Fruit fly (Drosophila melanogaster) whole organism, prepupa: ENCODE measurements around the gene CG11286.

ENCODE experiments used
- Blimp-1 ChIP-seq: fragments of 200-800 bp; sonication (Bioruptor generic); optimal IDR thresholded peaks from 3 replicates; lab custom pipeline; 2017; ENCODE audit warnings: missing biosample characterization, missing genetic modification characterization, mild to moderate bottlenecking, moderate library complexity, missing genetic modification reagents
- CG11294 ChIP-seq: fragments of 200-800 bp; sonication (Bioruptor generic); IDR thresholded peaks from 2 replicates; pipeline ENCODE4 v1.3.6; 2022; ENCODE audit warnings: missing biosample characterization, missing genetic modification characterization
- CG11762 ChIP-seq: fragments of 200-800 bp; sonication (Bioruptor generic); optimal IDR thresholded peaks from 3 replicates; lab custom pipeline; 2016; ENCODE audit warnings: missing biosample characterization, missing genetic modification characterization; ENCODE audit not compliant: insufficient read depth
- CG11902 ChIP-seq: fragments of 200-800 bp; sonication (Bioruptor generic); optimal IDR thresholded peaks from 3 replicates; lab custom pipeline; 2016; ENCODE audit warnings: missing biosample characterization, missing genetic modification characterization
- CG16779 ChIP-seq: fragments of 200-800 bp; sonication (Bioruptor generic); optimal IDR thresholded peaks from 3 replicates; lab custom pipeline; 2017; ENCODE audit warnings: missing biosample characterization, mild to moderate bottlenecking, missing genetic modification characterization
- CG3032 ChIP-seq: fragments of 200-800 bp; optimal IDR thresholded peaks from 2 replicates; lab custom pipeline; 2019; ENCODE audit warnings: missing biosample characterization, mild to moderate bottlenecking, missing genetic modification characterization, moderate library complexity
- CG31627 ChIP-seq: fragments of 200-800 bp; sonication (Bioruptor generic); optimal IDR thresholded peaks from 3 replicates; lab custom pipeline; 2016; ENCODE audit warnings: missing biosample characterization, missing genetic modification characterization
- CG34406 ChIP-seq: fragments of 200-800 bp; sonication (Bioruptor generic); optimal IDR thresholded peaks from 3 replicates; lab custom pipeline; 2016; ENCODE audit warnings: missing biosample characterization, missing genetic modification characterization
- CG4318 ChIP-seq: fragments of 200-800 bp; sonication (Bioruptor generic); optimal IDR thresholded peaks from 3 replicates; lab custom pipeline; 2017; ENCODE audit warnings: missing biosample characterization, mild to moderate bottlenecking, missing genetic modification characterization
- CG6808 ChIP-seq: fragments of 200-800 bp; sonication (Bioruptor generic); optimal IDR thresholded peaks from 3 replicates; lab custom pipeline; 2017; ENCODE audit warnings: missing biosample characterization, missing genetic modification characterization, mild to moderate bottlenecking, moderate library complexity, missing genetic modification reagents
- CG6854 ChIP-seq: fragments of 200-800 bp; sonication (Bioruptor generic); optimal IDR thresholded peaks from 2 replicates; lab custom pipeline; 2017; ENCODE audit warnings: missing biosample characterization, mild to moderate bottlenecking, missing genetic modification characterization
- CG8632 ChIP-seq: fragments of 200-800 bp; sonication (Bioruptor generic); optimal IDR thresholded peaks from 3 replicates; lab custom pipeline; 2016; ENCODE audit warnings: missing biosample characterization, missing genetic modification characterization
- CG9139 ChIP-seq: fragments of 200-800 bp; sonication (Bioruptor generic); optimal IDR thresholded peaks from 3 replicates; lab custom pipeline; 2017; ENCODE audit warnings: missing biosample characterization, mild to moderate bottlenecking, missing genetic modification characterization
- Eip75B ChIP-seq: fragments of 200-800 bp; sonication (Bioruptor generic); optimal IDR thresholded peaks from 3 replicates; lab custom pipeline; 2016; ENCODE audit warnings: missing biosample characterization, missing genetic modification characterization
- Eip93F ChIP-seq: fragments of 200-800 bp; sonication (Bioruptor generic); optimal IDR thresholded peaks from 2 replicates; lab custom pipeline; 2016; ENCODE audit warnings: missing biosample characterization, mild to moderate bottlenecking, missing genetic modification characterization
- Ets21C ChIP-seq: fragments of 200-800 bp; sonication (Bioruptor generic); optimal IDR thresholded peaks from 3 replicates; lab custom pipeline; 2016; ENCODE audit warnings: missing biosample characterization, missing genetic modification characterization
- Hr39 ChIP-seq: fragments of 200-800 bp; sonication (Bioruptor generic); optimal IDR thresholded peaks from 2 replicates; lab custom pipeline; 2016; ENCODE audit warnings: missing biosample characterization, missing genetic modification characterization
- Lpt ChIP-seq: fragments of 200-800 bp; sonication (Bioruptor generic); optimal IDR thresholded peaks from 3 replicates; lab custom pipeline; 2016; ENCODE audit warnings: missing biosample characterization, missing genetic modification characterization
- Met ChIP-seq: fragments of 200-800 bp; sonication (Bioruptor generic); optimal IDR thresholded peaks from 3 replicates; lab custom pipeline; 2016; ENCODE audit warnings: missing biosample characterization, missing genetic modification characterization
- OdsH ChIP-seq: fragments of 200-800 bp; sonication (Bioruptor generic); optimal IDR thresholded peaks from 3 replicates; lab custom pipeline; 2016; ENCODE audit warnings: missing biosample characterization, missing genetic modification characterization
- Smox ChIP-seq: fragments of 200-800 bp; sonication (Bioruptor generic); optimal IDR thresholded peaks from 3 replicates; lab custom pipeline; 2016; ENCODE audit warnings: missing biosample characterization, missing genetic modification characterization
- Sox102F ChIP-seq: fragments of 200-800 bp; sonication (Bioruptor generic); optimal IDR thresholded peaks from 2 replicates; lab custom pipeline; 2016; ENCODE audit warnings: missing biosample characterization, mild to moderate bottlenecking, missing genetic modification characterization
- Sox14 ChIP-seq: fragments of 200-800 bp; sonication (Bioruptor generic); optimal IDR thresholded peaks from 3 replicates; lab custom pipeline; 2016; ENCODE audit warnings: missing biosample characterization, missing genetic modification characterization
- Sox15 ChIP-seq: fragments of 200-800 bp; sonication (Bioruptor generic); optimal IDR thresholded peaks from 3 replicates; lab custom pipeline; 2016; ENCODE audit warnings: missing biosample characterization, missing genetic modification characterization
- achi ChIP-seq: fragments of 200-800 bp; sonication (Bioruptor generic); optimal IDR thresholded peaks from 3 replicates; lab custom pipeline; 2016; ENCODE audit warnings: missing biosample characterization, missing genetic modification characterization
- cyc ChIP-seq: fragments of 200-800 bp; sonication (Bioruptor generic); optimal IDR thresholded peaks from 3 replicates; lab custom pipeline; 2016; ENCODE audit warnings: missing biosample characterization, missing genetic modification characterization
- dac ChIP-seq: fragments of 200-800 bp; sonication (Bioruptor generic); optimal IDR thresholded peaks from 2 replicates; lab custom pipeline; 2017; ENCODE audit warnings: missing biosample characterization, mild to moderate bottlenecking, missing genetic modification characterization
- eg ChIP-seq: fragments of 200-800 bp; sonication (Bioruptor generic); IDR thresholded peaks from 3 replicates; pipeline ENCODE4 v1.3.6; 2022; ENCODE audit warnings: missing biosample characterization, missing genetic modification characterization
- esn ChIP-seq: fragments of 200-800 bp; sonication (Bioruptor generic); optimal IDR thresholded peaks from 2 replicates; lab custom pipeline; 2016; ENCODE audit warnings: missing biosample characterization, mild to moderate bottlenecking, missing genetic modification characterization, moderate library complexity
- fd59A ChIP-seq: fragments of 200-800 bp; sonication (Bioruptor generic); optimal IDR thresholded peaks from 2 replicates; lab custom pipeline; 2017; ENCODE audit warnings: missing biosample characterization, mild to moderate bottlenecking, missing genetic modification characterization, missing genetic modification reagents
- fkh ChIP-seq: fragments of 200-800 bp; sonication (Bioruptor generic); optimal IDR thresholded peaks from 3 replicates; lab custom pipeline; 2017; ENCODE audit warnings: missing biosample characterization, mild to moderate bottlenecking, missing genetic modification characterization, moderate library complexity
- net ChIP-seq: fragments of 200-800 bp; sonication (Bioruptor generic); optimal IDR thresholded peaks from 3 replicates; lab custom pipeline; 2016; ENCODE audit warnings: missing biosample characterization, missing genetic modification characterization
- pdm3 ChIP-seq: fragments of 200-800 bp; sonication (Bioruptor generic); optimal IDR thresholded peaks from 3 replicates; lab custom pipeline; 2016; ENCODE audit warnings: missing biosample characterization, missing genetic modification characterization
- spab ChIP-seq: fragments of 200-800 bp; sonication (Bioruptor generic); optimal IDR thresholded peaks from 2 replicates; lab custom pipeline; 2017; ENCODE audit warnings: missing biosample characterization, mild to moderate bottlenecking, missing genetic modification characterization, missing genetic modification reagents
- ss ChIP-seq, 2 experiments: fragments of 200-800 bp; sonication (Bioruptor generic); optimal IDR thresholded peaks; 2 replicates in 1 of 2; 3 replicates in 1 of 2; lab custom pipeline; 2017 to 2018; ENCODE audit warnings: mild to moderate bottlenecking in 2 of 2, missing biosample characterization in 2 of 2, missing genetic modification characterization in 2 of 2, moderate library complexity in 1 of 2
- topi ChIP-seq: fragments of 200-800 bp; sonication (Bioruptor generic); optimal IDR thresholded peaks from 3 replicates; lab custom pipeline; 2016; ENCODE audit warnings: missing biosample characterization, missing genetic modification characterization

CG11286 gene

DNA sequence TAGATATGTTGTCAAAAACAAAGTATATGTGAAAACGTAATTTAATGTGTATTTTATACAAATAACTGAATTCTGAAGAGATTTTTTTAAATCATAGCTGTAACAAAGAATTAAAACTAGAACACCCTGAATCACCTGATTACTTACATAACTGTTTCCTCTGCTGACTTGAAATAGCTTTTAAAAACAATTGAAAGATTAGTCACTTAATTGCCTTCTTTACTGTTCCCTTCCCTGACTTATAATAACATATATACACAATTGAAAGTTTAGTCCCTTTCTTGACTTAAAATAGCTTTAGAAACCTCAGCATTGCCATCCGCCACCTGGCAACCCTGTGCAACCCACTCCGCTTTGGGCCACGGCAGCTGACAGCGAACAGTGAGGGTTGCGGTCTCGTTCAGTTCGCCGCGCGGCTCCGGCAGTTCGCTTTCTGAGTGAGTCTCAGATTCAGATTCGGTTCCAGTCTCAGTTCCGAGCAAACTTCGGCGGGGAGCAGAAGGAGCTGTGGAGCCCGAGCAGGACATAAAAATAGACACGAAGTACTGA is 42.5 kb upstream of the CG11286 start, which contains the start of gene CG34384 (continued):
- TF ChIP-seq Sox102F (GFP tag; lab: Kevin White, UChicago) = peak; percentile 5
- no peak for TF ChIP-seq CG9139 (GFP tag; lab: Kevin White, UChicago)
- TF ChIP-seq CG6808 (GFP tag; lab: Kevin White, UChicago) = peak; percentile 68
- no peak for TF ChIP-seq fkh
- TF ChIP-seq CG11902 (GFP tag; lab: Kevin White, UChicago) = peak; percentile 12
- peak; percentile 19 for TF ChIP-seq CG34406 (GFP tag; lab: Kevin White, UChicago)
- no peak for TF ChIP-seq CG11294 (GFP tag; lab: Robert Waterston, UW)
- TF ChIP-seq achi = peak; percentile 28
- peak; percentile 42 for TF ChIP-seq topi
- peak; percentile 60 for TF ChIP-seq spab (GFP tag; lab: Kevin White, UChicago)
- no peak for TF ChIP-seq CG11762
- TF ChIP-seq cyc (GFP tag; lab: Kevin White, UChicago) = peak; percentile 27

DNA sequence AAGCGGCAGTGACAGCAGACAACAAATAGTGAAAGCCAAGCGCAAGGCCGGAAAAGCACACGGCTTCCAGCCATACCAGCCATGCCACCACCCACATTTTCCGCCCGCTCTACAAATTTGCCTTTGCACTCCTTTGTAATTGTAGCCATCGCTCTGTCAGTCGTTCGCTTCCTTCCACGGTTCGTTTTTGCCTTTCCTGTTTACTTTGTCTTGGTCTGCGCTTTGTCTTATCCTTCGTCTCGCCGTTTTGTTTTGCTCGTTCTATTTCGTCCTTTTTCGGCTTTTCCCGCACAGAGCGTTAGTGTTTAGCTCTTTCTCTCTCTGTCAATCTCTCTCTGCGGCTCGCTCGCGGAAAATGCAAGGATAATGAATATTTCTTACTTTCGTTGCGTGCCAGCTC is 42.0 kb upstream of the CG11286 start:
- TF ChIP-seq eg (GFP tag; lab: Robert Waterston, UW) = no peak
- TF ChIP-seq Hr39 (GFP tag; lab: Kevin White, UChicago) = no peak
- no peak for TF ChIP-seq CG3032 (tag; lab: Kevin White, UChicago)
- TF ChIP-seq dac (GFP tag; lab: Kevin White, UChicago) = no peak
- no peak for TF ChIP-seq cyc (GFP tag; lab: Kevin White, UChicago)
- no peak for TF ChIP-seq Sox14 (GFP tag; lab: Kevin White, UChicago)
- TF ChIP-seq pdm3 (GFP tag; lab: Kevin White, UChicago) = no peak
- TF ChIP-seq Smox (GFP tag; lab: Kevin White, UChicago) = no peak
- no peak for TF ChIP-seq fkh
- TF ChIP-seq CG9139 (GFP tag; lab: Kevin White, UChicago) = no peak
- no peak for TF ChIP-seq OdsH (GFP tag; lab: Kevin White, UChicago)
- TF ChIP-seq CG4318 = no peak
- TF ChIP-seq CG11294 (GFP tag; lab: Robert Waterston, UW) = no peak
- no peak for TF ChIP-seq Eip75B (GFP tag; lab: Kevin White, UChicago)
- no peak for TF ChIP-seq Sox15
- TF ChIP-seq Eip93F (GFP tag; lab: Kevin White, UChicago) = no peak
- no peak for TF ChIP-seq Ets21C (GFP tag; lab: Kevin White, UChicago)
- no peak for TF ChIP-seq CG31627 (GFP tag; lab: Kevin White, UChicago)
- no peak for TF ChIP-seq Met (GFP tag; lab: Kevin White, UChicago)
- TF ChIP-seq CG8632 (GFP tag; lab: Kevin White, UChicago) = no peak

dm6 chr3R:7811514-7811913 is 40.0 kb upstream of the CG11286 start, which contains the start of gene CG31473:
CG31473 (plus strand) TSS chr3R:7811814.
- TF ChIP-seq Eip75B (GFP tag; lab: Kevin White, UChicago) = no peak
- no peak for TF ChIP-seq CG9139 (GFP tag; lab: Kevin White, UChicago)
- TF ChIP-seq CG16779 (tag; lab: Kevin White, UChicago) = no peak
- no peak for TF ChIP-seq net
- TF ChIP-seq Blimp-1 = no peak
- no peak for TF ChIP-seq Met (GFP tag; lab: Kevin White, UChicago)
- no peak for TF ChIP-seq ss (GFP tag; optimal IDR thresholded peaks at IDR 0.05; lab: Kevin White, UChicago)
- no peak for TF ChIP-seq fd59A (GFP tag; lab: Kevin White, UChicago)
- no peak for TF ChIP-seq esn (GFP tag; lab: Kevin White, UChicago)
- TF ChIP-seq Lpt (GFP tag; lab: Kevin White, UChicago) = no peak
- no peak for TF ChIP-seq CG6854 (GFP tag; lab: Kevin White, UChicago)
- no peak for TF ChIP-seq CG34406 (GFP tag; lab: Kevin White, UChicago)
- no peak for TF ChIP-seq CG11762
- TF ChIP-seq CG3032 (tag; lab: Kevin White, UChicago) = no peak
